Fruit fly (Drosophila melanogaster) whole organism, embryonic: Measurements from ENCODE around the gene Tg.

Source experiments
- Aef1 ChIP-seq: fragments of 200-800 bp; sonication (Bioruptor generic); IDR thresholded peaks from 3 replicates; pipeline ENCODE4 v1.3.6; 2022; ENCODE audit warnings: missing biosample characterization, missing genetic modification characterization
- Atf3 ChIP-seq: fragments of 200-800 bp; sonication (Bioruptor generic); optimal IDR thresholded peaks from 3 replicates; lab custom pipeline; 2016; ENCODE audit warnings: missing biosample characterization, missing genetic modification characterization
- Atf6 ChIP-seq: fragments of 200-800 bp; sonication (Bioruptor generic); IDR thresholded peaks from 2 replicates; pipeline ENCODE4 v1.3.6; 2022; ENCODE audit warnings: missing biosample characterization, missing genetic modification characterization
- Bdp1 ChIP-seq: fragments of 200-800 bp; sonication (Bioruptor generic); optimal IDR thresholded peaks from 3 replicates; lab custom pipeline; 2016; ENCODE audit warnings: missing biosample characterization, missing genetic modification characterization
- C15 ChIP-seq: fragments of 200-800 bp; sonication (Bioruptor generic); IDR thresholded peaks from 3 replicates; pipeline ENCODE4 v1.3.6; 2022; ENCODE audit warnings: missing biosample characterization, missing genetic modification characterization
- CG10209 ChIP-seq: fragments of 200-800 bp; sonication (Bioruptor generic); optimal IDR thresholded peaks from 3 replicates; lab custom pipeline; 2017; ENCODE audit warnings: missing biosample characterization, mild to moderate bottlenecking, missing genetic modification characterization, missing genetic modification reagents
- CG10366 ChIP-seq: fragments of 200-800 bp; sonication (Bioruptor generic); IDR thresholded peaks from 2 replicates; pipeline ENCODE4 v1.3.6; 2022; ENCODE audit warnings: missing biosample characterization, missing genetic modification characterization
- CG12299 ChIP-seq: fragments of 200-800 bp; sonication (Bioruptor generic); optimal IDR thresholded peaks from 2 replicates; lab custom pipeline; 2018; ENCODE audit warnings: missing biosample characterization, mild to moderate bottlenecking, missing genetic modification characterization
- CG12942 ChIP-seq: fragments of 200-800 bp; sonication (Bioruptor generic); optimal IDR thresholded peaks from 3 replicates; lab custom pipeline; 2016; ENCODE audit warnings: missing biosample characterization, missing genetic modification characterization
- CG13296 ChIP-seq: fragments of 200-800 bp; sonication (Bioruptor generic); optimal IDR thresholded peaks from 3 replicates; lab custom pipeline; 2018; ENCODE audit warnings: missing biosample characterization, mild to moderate bottlenecking, missing genetic modification characterization
- CG14050 ChIP-seq: fragments of 200-800 bp; sonication (Bioruptor generic); IDR thresholded peaks from 3 replicates; pipeline ENCODE4 v1.3.6; 2022; ENCODE audit warnings: missing biosample characterization, missing genetic modification characterization
- CG17568 ChIP-seq: fragments of 200-800 bp; sonication (Bioruptor generic); optimal IDR thresholded peaks from 2 replicates; lab custom pipeline; 2018; ENCODE audit warnings: missing biosample characterization, mild to moderate bottlenecking, missing genetic modification characterization, moderate library complexity
- CG18262 ChIP-seq: fragments of 200-800 bp; optimal IDR thresholded peaks from 3 replicates; lab custom pipeline; 2019; ENCODE audit warnings: missing biosample characterization, mild to moderate bottlenecking, missing genetic modification characterization, moderate library complexity
- CG18599 ChIP-seq: fragments of 200-800 bp; sonication (Bioruptor generic); optimal IDR thresholded peaks from 3 replicates; lab custom pipeline; 2017; ENCODE audit warnings: missing biosample characterization, missing genetic modification characterization, mild to moderate bottlenecking, moderate library complexity, missing genetic modification reagents
- CG2678 ChIP-seq: fragments of 200-800 bp; sonication (Bioruptor generic); optimal IDR thresholded peaks from 3 replicates; lab custom pipeline; 2019; ENCODE audit warnings: missing biosample characterization, mild to moderate bottlenecking, missing genetic modification characterization, moderate library complexity
- CG2712 ChIP-seq: fragments of 200-800 bp; optimal IDR thresholded peaks from 3 replicates; lab custom pipeline; 2019; ENCODE audit warnings: missing biosample characterization, mild to moderate bottlenecking, missing genetic modification characterization, moderate library complexity
- CG5245 ChIP-seq: fragments of 200-800 bp; sonication (Bioruptor generic); optimal IDR thresholded peaks from 3 replicates; lab custom pipeline; 2016; ENCODE audit warnings: missing biosample characterization, missing genetic modification characterization
- CG7928 ChIP-seq: fragments of 200-800 bp; sonication (Bioruptor generic); optimal IDR thresholded peaks from 2 replicates; lab custom pipeline; 2017; ENCODE audit warnings: missing biosample characterization, mild to moderate bottlenecking, missing genetic modification characterization
- CG8089 ChIP-seq: fragments of 200-800 bp; sonication (Bioruptor generic); optimal IDR thresholded peaks from 3 replicates; lab custom pipeline; 2016; ENCODE audit warnings: missing biosample characterization, missing genetic modification characterization
- Ets65A ChIP-seq: fragments of 200-800 bp; sonication (Bioruptor generic); peaks from one replicate; lab custom pipeline; 2016; ENCODE audit warnings: missing biosample characterization, missing genetic modification characterization
- Ets97D ChIP-seq: fragments of 200-800 bp; sonication (Bioruptor generic); optimal IDR thresholded peaks from 3 replicates; lab custom pipeline; 2016; ENCODE audit warnings: missing biosample characterization, missing genetic modification characterization
- Gug ChIP-seq: fragments of 200-800 bp; sonication (Bioruptor generic); IDR thresholded peaks from 4 replicates; pipeline ENCODE4 v1.3.6; 2022; ENCODE audit warnings: missing biosample characterization, missing genetic modification characterization
- Hmr ChIP-seq: fragments of 200-800 bp; sonication (Bioruptor generic); optimal IDR thresholded peaks from 3 replicates; lab custom pipeline; 2017; ENCODE audit warnings: mild to moderate bottlenecking, missing biosample characterization, missing genetic modification reagents, missing genetic modification characterization
- Mrtf ChIP-seq: fragments of 200-800 bp; sonication (Bioruptor generic); IDR thresholded peaks from 3 replicates; pipeline ENCODE4 v1.3.6; 2022; ENCODE audit warnings: missing biosample characterization, missing genetic modification characterization
- Myb ChIP-seq: fragments of 200-800 bp; sonication (Bioruptor generic); optimal IDR thresholded peaks from 2 replicates; lab custom pipeline; 2016; ENCODE audit warnings: missing biosample characterization, missing genetic modification characterization
- NC2α ChIP-seq: fragments of 200-800 bp; sonication (Bioruptor generic); optimal IDR thresholded peaks from 2 replicates; lab custom pipeline; 2016; ENCODE audit warnings: missing biosample characterization, missing genetic modification characterization
- PHDP ChIP-seq: fragments of 200-800 bp; sonication (Bioruptor generic); optimal IDR thresholded peaks from 3 replicates; lab custom pipeline; 2018; ENCODE audit warnings: missing biosample characterization, mild to moderate bottlenecking, missing genetic modification characterization, moderate library complexity
- Side ChIP-seq: fragments of 200-800 bp; sonication (Bioruptor generic); optimal IDR thresholded peaks from 2 replicates; lab custom pipeline; 2016; ENCODE audit warnings: missing biosample characterization, missing genetic modification characterization
- Trl ChIP-seq, 3 experiments: fragments of >200 bp in 2 of 3; fragments of 200-800 bp in 1 of 3; sonication (Bioruptor generic) in 1 of 3; optimal IDR thresholded peaks; 2 replicates in 1 of 3; 3 replicates in 2 of 3; lab custom pipeline; 2016 to 2017; ENCODE audit warnings: missing biosample characterization in 1 of 3, missing genetic modification characterization in 1 of 3
- YL-1 ChIP-seq: fragments of 200-800 bp; sonication (Bioruptor generic); optimal IDR thresholded peaks from 3 replicates; lab custom pipeline; 2017; ENCODE audit warnings: missing biosample characterization, mild to moderate bottlenecking, missing genetic modification characterization
- ac ChIP-seq: fragments of 200-800 bp; sonication (Bioruptor generic); optimal IDR thresholded peaks from 3 replicates; lab custom pipeline; 2017; ENCODE audit warnings: missing biosample characterization, mild to moderate bottlenecking, missing genetic modification characterization
- ara ChIP-seq: fragments of 200-800 bp; sonication (Bioruptor generic); IDR thresholded peaks from 2 replicates; pipeline ENCODE4 v1.3.6; 2022; ENCODE audit warnings: missing biosample characterization, missing genetic modification characterization
- chinmo ChIP-seq: fragments of 200-800 bp; sonication (Bioruptor generic); IDR thresholded peaks from 4 replicates; pipeline ENCODE4 v1.3.6; 2022; ENCODE audit warnings: missing biosample characterization, missing genetic modification characterization; ENCODE audit not compliant: partially characterized antibody
- crol ChIP-seq: fragments of 200-800 bp; sonication (Bioruptor generic); IDR thresholded peaks from 2 replicates; pipeline ENCODE4 v1.3.6; 2022; ENCODE audit warnings: missing biosample characterization, missing genetic modification characterization
- esg ChIP-seq: fragments of 200-800 bp; sonication (Bioruptor generic); conservative IDR thresholded peaks from 2 replicates; pipeline ENCODE4 v1.3.6; 2022; ENCODE audit warnings: missing biosample characterization, missing genetic modification characterization
- eyg ChIP-seq: fragments of 200-800 bp; sonication (Bioruptor generic); optimal IDR thresholded peaks from 3 replicates; lab custom pipeline; 2016; ENCODE audit warnings: missing biosample characterization, missing genetic modification characterization
- grau ChIP-seq: fragments of 200-800 bp; optimal IDR thresholded peaks from 3 replicates; lab custom pipeline; 2019; ENCODE audit warnings: missing biosample characterization, mild to moderate bottlenecking, missing genetic modification characterization, moderate library complexity
- gt ChIP-seq: fragments of 200-800 bp; sonication (Bioruptor generic); IDR thresholded peaks from 2 replicates; pipeline ENCODE4 v1.3.6; 2022; ENCODE audit warnings: missing biosample characterization, missing genetic modification characterization
- pan ChIP-seq, 4 experiments: fragments of >200 bp in 3 of 4; fragments of 200-800 bp in 1 of 4; sonication (Bioruptor generic) in 1 of 4; optimal IDR thresholded peaks in 3 of 4; IDR thresholded peaks in 1 of 4; 2 replicates each; pipeline versions ENCODE4 v1.3.6 to Lab custom; 2017 to 2022; ENCODE audit warnings: missing biosample characterization in 2 of 4, missing genetic modification characterization in 2 of 4, mixed read lengths in 1 of 4
- pfk ChIP-seq: fragments of 200-800 bp; sonication (Bioruptor generic); optimal IDR thresholded peaks from 2 replicates; lab custom pipeline; 2018; ENCODE audit warnings: missing biosample characterization, mild to moderate bottlenecking, missing genetic modification characterization, moderate library complexity
- pnt ChIP-seq: fragments of 200-800 bp; sonication (Bioruptor generic); optimal IDR thresholded peaks from 3 replicates; lab custom pipeline; 2016; ENCODE audit warnings: missing biosample characterization, missing genetic modification characterization
- pros ChIP-seq: fragments of 200-800 bp; sonication (Bioruptor generic); optimal IDR thresholded peaks from 3 replicates; lab custom pipeline; 2019; ENCODE audit warnings: missing biosample characterization, mild to moderate bottlenecking, missing genetic modification characterization, moderate library complexity
- pzg ChIP-seq: fragments of 200-800 bp; sonication (Bioruptor generic); optimal IDR thresholded peaks from 3 replicates; lab custom pipeline; 2018; ENCODE audit warnings: missing biosample characterization, mild to moderate bottlenecking, missing genetic modification characterization, moderate library complexity
- repo ChIP-seq: fragments of 200-800 bp; sonication (Bioruptor generic); optimal IDR thresholded peaks from 2 replicates; lab custom pipeline; 2016; ENCODE audit warnings: missing biosample characterization, missing genetic modification characterization
- rib ChIP-seq: fragments of 200-800 bp; sonication (Bioruptor generic); IDR thresholded peaks from 2 replicates; pipeline ENCODE4 v1.3.6; 2022; ENCODE audit warnings: missing biosample characterization, missing genetic modification characterization
- tgo ChIP-seq: fragments of 200-800 bp; sonication (Bioruptor generic); IDR thresholded peaks from 3 replicates; pipeline ENCODE4 v1.3.6; 2022; ENCODE audit warnings: missing biosample characterization, missing genetic modification characterization
- toy ChIP-seq: fragments of 200-800 bp; sonication (Bioruptor generic); IDR thresholded peaks from 2 replicates; pipeline ENCODE4 v1.3.6; 2022; ENCODE audit warnings: missing biosample characterization, missing genetic modification characterization
- trh ChIP-seq: fragments of 200-800 bp; sonication (Bioruptor generic); optimal IDR thresholded peaks from 2 replicates; lab custom pipeline; 2016; ENCODE audit warnings: missing biosample characterization, missing genetic modification characterization
- wdn ChIP-seq: fragments of 200-800 bp; sonication (Bioruptor generic); IDR thresholded peaks from 2 replicates; pipeline ENCODE4 v1.3.6; 2022; ENCODE audit warnings: missing biosample characterization, missing genetic modification characterization
- zf30C ChIP-seq: fragments of 200-800 bp; sonication (Bioruptor generic); optimal IDR thresholded peaks from 3 replicates; lab custom pipeline; 2018; ENCODE audit warnings: missing biosample characterization, mild to moderate bottlenecking, missing genetic modification characterization

The Tg gene

DNA sequence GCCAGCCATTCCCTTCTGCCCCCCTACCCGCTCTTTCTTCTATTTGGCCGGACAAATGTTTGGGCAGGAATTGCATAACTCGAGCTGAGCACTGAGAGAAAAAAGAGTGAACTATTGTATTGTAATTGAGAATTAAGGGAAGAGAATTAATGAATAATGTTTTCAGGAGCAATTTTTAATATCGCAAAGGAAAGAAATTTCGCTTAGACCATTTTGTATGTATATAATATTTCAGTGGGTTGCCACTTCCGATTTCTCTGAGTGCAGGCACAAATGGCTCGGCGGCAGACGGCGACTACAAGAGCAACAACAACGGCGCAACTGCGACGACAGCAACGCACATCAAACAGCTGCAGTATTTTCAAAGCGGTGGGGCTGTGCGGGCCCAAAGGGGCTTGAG is 46.6 kb upstream of the Tg start (continued):
- TF ChIP-seq Trl (optimal IDR thresholded peaks at IDR 0.05; lab: Kevin White, UChicago), result no peak
- TF ChIP-seq Trl (GFP tag; optimal IDR thresholded peaks at IDR 0.05; lab: Kevin White, UChicago), result peak; percentile 63
- TF ChIP-seq Atf6 (GFP tag; lab: Robert Waterston, UW), result peak; percentile 68
- peak; percentile 56; the same call in 2 of the 4 replicates for TF ChIP-seq Gug (GFP tag; lab: Robert Waterston, UW)
- TF ChIP-seq CG5245 (GFP tag; lab: Kevin White, UChicago), result peak; percentile 53
- no peak for TF ChIP-seq pfk
- no peak for TF ChIP-seq pzg
- peak; percentile 53 for TF ChIP-seq CG17568 (GFP tag; lab: Kevin White, UChicago)
- peak; percentile 47 for TF ChIP-seq trh (GFP tag; lab: Kevin White, UChicago)
- TF ChIP-seq zf30C (GFP tag; lab: Kevin White, UChicago), result no peak
- TF ChIP-seq grau (tag; lab: Kevin White, UChicago), result peak; percentile 68
- TF ChIP-seq ara (GFP tag; lab: Robert Waterston, UW), result peak; percentile 38
- TF ChIP-seq gt (GFP tag; lab: Robert Waterston, UW), result no peak
- TF ChIP-seq CG10209 (GFP tag; lab: Kevin White, UChicago), result peak; percentile 67
- TF ChIP-seq CG2712 (tag; lab: Kevin White, UChicago), result peak; percentile 71
- no peak for TF ChIP-seq chinmo (GFP tag; lab: Robert Waterston, UW)
- TF ChIP-seq Ets65A (GFP tag; lab: Kevin White, UChicago), result peak; percentile 91
- peak; percentile 52 for TF ChIP-seq NC2α (GFP tag; lab: Kevin White, UChicago)
- peak; percentile 39 for TF ChIP-seq Bdp1 (GFP tag; lab: Kevin White, UChicago)
- peak; percentile 68 for TF ChIP-seq Atf3 (GFP tag; lab: Kevin White, UChicago)
- no peak for TF ChIP-seq toy (GFP tag; lab: Robert Waterston, UW)
- no peak for TF ChIP-seq ac (GFP tag; lab: Kevin White, UChicago)
- peak; percentile 81 for TF ChIP-seq esg
- peak; percentile 60 for TF ChIP-seq repo (GFP tag; lab: Kevin White, UChicago)
- peak; percentile 0 for TF ChIP-seq eyg (GFP tag; lab: Kevin White, UChicago)
- TF ChIP-seq wdn (GFP tag; lab: Robert Waterston, UW), result peak; percentile 51; the same call in 1 of the 2 replicates
- TF ChIP-seq pros (GFP tag; lab: Kevin White, UChicago), result no peak
- peak; percentile 56 for TF ChIP-seq Hmr (GFP tag; lab: Kevin White, UChicago)
- TF ChIP-seq CG10366 (GFP tag; lab: Robert Waterston, UW), result peak; percentile 83
- TF ChIP-seq rib (GFP tag; lab: Robert Waterston, UW), result 0 out of 2 replicates have a peak, but pooled peaks have one; percentile 25
- no peak for TF ChIP-seq pan (optimal IDR thresholded peaks at IDR 0.05; lab: Kevin White, UChicago)
- peak in 1 of 2 experiments; percentile 88 for TF ChIP-seq pan (GFP tag; optimal IDR thresholded peaks at IDR 0.05 in 1 of 2, IDR thresholded peaks at IDR 0.05 in 1 of 2)
- no peak for TF ChIP-seq YL-1 (GFP tag; lab: Kevin White, UChicago)
- TF ChIP-seq CG2678 (tag; lab: Kevin White, UChicago), result peak; percentile 64
- peak; percentile 68 for TF ChIP-seq crol (GFP tag; lab: Robert Waterston, UW)
- TF ChIP-seq PHDP (tag; lab: Kevin White, UChicago), result peak; percentile 74

- TF ChIP-seq Myb (GFP tag; lab: Kevin White, UChicago) (no peak), CG18599 (GFP tag; lab: Kevin White, UChicago) (peak; percentile 4), Aef1 (no peak), Ets97D (GFP tag; lab: Kevin White, UChicago) (no peak), CG12299 (tag; lab: Kevin White, UChicago) (no peak), CG13296 (GFP tag; lab: Kevin White, UChicago) (no peak), CG18262 (tag; lab: Kevin White, UChicago) (peak; percentile 72), CG7928 (GFP tag; lab: Kevin White, UChicago) (no peak), tgo (GFP tag; lab: Robert Waterston, UW) (no peak), Mrtf (GFP tag; lab: Robert Waterston, UW) (no peak), C15 (GFP tag; lab: Robert Waterston, UW) (no peak), pnt (no peak), CG14050 (no peak), CG12942 (GFP tag; lab: Kevin White, UChicago) (no peak), CG8089 (no peak), Side (GFP tag; lab: Kevin White, UChicago) (no peak)
These were observed 45.3 kb upstream of the Tg start for dm6 chr2L:7965808-7966460.
